Worm (Caenorhabditis elegans) whole organism, L3 larva: ENCODE results near the gene hira-1.

ENCODE experiments used
- R02D3.7 ChIP-seq: fragments of 150-350 bp; optimal IDR thresholded peaks from 2 replicates; lab custom pipeline; 2014; ENCODE audit warnings: missing biosample characterization, missing genetic modification characterization
- ZK546.5 ChIP-seq: sonication (generic microtip); optimal IDR thresholded peaks from 2 replicates; lab custom pipeline; 2017; ENCODE audit warnings: missing biosample characterization, missing genetic modification characterization
- aly-2 ChIP-seq: fragments of 150-350 bp; optimal IDR thresholded peaks from 2 replicates; lab custom pipeline; 2014; ENCODE audit warnings: missing biosample characterization, missing genetic modification characterization
- ama-1 ChIP-seq: fragments of 150-350 bp; optimal IDR thresholded peaks from 2 replicates; lab custom pipeline; 2018
- ceh-16 ChIP-seq: sonication (generic microtip); optimal IDR thresholded peaks from 2 replicates; lab custom pipeline; 2017; ENCODE audit warnings: missing biosample characterization, missing genetic modification characterization
- ceh-82 ChIP-seq: fragments of 150-350 bp; optimal IDR thresholded peaks from 2 replicates; lab custom pipeline; 2014; ENCODE audit warnings: missing biosample characterization, missing genetic modification characterization
- elt-1 ChIP-seq: fragments of 150-350 bp; optimal IDR thresholded peaks from 2 replicates; lab custom pipeline; 2014; ENCODE audit warnings: missing biosample characterization, missing genetic modification characterization
- elt-2 ChIP-seq: sonication (generic microtip); optimal IDR thresholded peaks from 2 replicates; lab custom pipeline; 2016; ENCODE audit warnings: missing genetic modification reagents, mild to moderate bottlenecking, missing genetic modification characterization, missing compliant biosample characterization
- elt-3 ChIP-seq, 3 experiments: fragments of 150-350 bp in 1 of 3; sonication (generic microtip) in 2 of 3; optimal IDR thresholded peaks; 2 replicates in 2 of 3; 4 replicates in 1 of 3; lab custom pipeline; 2014 to 2017; ENCODE audit warnings: missing biosample characterization in 3 of 3, missing genetic modification characterization in 3 of 3
- eor-1 ChIP-seq, 2 experiments: fragments of 150-350 bp; optimal IDR thresholded peaks; 2 replicates each; lab custom pipeline; 2014 to 2018; ENCODE audit warnings: missing biosample characterization in 2 of 2, missing genetic modification characterization in 2 of 2
- fkh-2 ChIP-seq: fragments of 150-350 bp; optimal IDR thresholded peaks from 2 replicates; lab custom pipeline; 2014; ENCODE audit warnings: missing biosample characterization, missing genetic modification reagents, missing genetic modification characterization
- fos-1 ChIP-seq: fragments of 150-350 bp; optimal IDR thresholded peaks from 2 replicates; lab custom pipeline; 2014; ENCODE audit warnings: missing biosample characterization, missing genetic modification characterization
- hmg-11 ChIP-seq: sonication (generic microtip); optimal IDR thresholded peaks from 2 replicates; lab custom pipeline; 2016; ENCODE audit warnings: missing genetic modification characterization, missing compliant biosample characterization
- lin-15B ChIP-seq: fragments of 150-350 bp; optimal IDR thresholded peaks from 2 replicates; lab custom pipeline; 2014; ENCODE audit warnings: missing biosample characterization, missing genetic modification characterization
- lsy-12 ChIP-seq: sonication (generic microtip); optimal IDR thresholded peaks from 2 replicates; lab custom pipeline; 2016; ENCODE audit warnings: mild to moderate bottlenecking, missing genetic modification characterization, missing compliant biosample characterization
- mdl-1 ChIP-seq: fragments of 150-350 bp; optimal IDR thresholded peaks from 2 replicates; lab custom pipeline; 2014; ENCODE audit warnings: missing biosample characterization, missing genetic modification characterization
- mml-1 ChIP-seq: fragments of 150-350 bp; sonication (generic microtip); optimal IDR thresholded peaks from 3 replicates; lab custom pipeline; 2014; ENCODE audit warnings: missing biosample characterization, missing genetic modification characterization
- nhr-11 ChIP-seq: fragments of 150-350 bp; optimal IDR thresholded peaks from 2 replicates; lab custom pipeline; 2014; ENCODE audit warnings: missing biosample characterization, missing genetic modification characterization
- nhr-23 ChIP-seq: fragments of 150-350 bp; optimal IDR thresholded peaks from 2 replicates; lab custom pipeline; 2014; ENCODE audit warnings: missing biosample characterization, missing genetic modification reagents, missing genetic modification characterization
- nhr-237 ChIP-seq: fragments of 150-350 bp; optimal IDR thresholded peaks from 2 replicates; lab custom pipeline; 2014; ENCODE audit warnings: missing biosample characterization, missing genetic modification characterization
- nhr-28 ChIP-seq: fragments of 150-350 bp; optimal IDR thresholded peaks from 2 replicates; lab custom pipeline; 2014; ENCODE audit warnings: missing biosample characterization, missing genetic modification characterization
- nhr-43 ChIP-seq: sonication (generic microtip); optimal IDR thresholded peaks from 2 replicates; lab custom pipeline; 2016; ENCODE audit warnings: mild to moderate bottlenecking, missing genetic modification characterization, missing compliant biosample characterization; ENCODE audit not compliant: poor library complexity, severe bottlenecking
- nhr-67 ChIP-seq: fragments of 150-350 bp; optimal IDR thresholded peaks from 2 replicates; lab custom pipeline; 2014; ENCODE audit warnings: missing biosample characterization, missing genetic modification characterization
- nhr-76 ChIP-seq: fragments of 150-350 bp; sonication (generic microtip); optimal IDR thresholded peaks from 5 replicates; lab custom pipeline; 2014; ENCODE audit warnings: missing biosample characterization, missing genetic modification characterization
- nhr-77 ChIP-seq: fragments of 150-350 bp; optimal IDR thresholded peaks from 2 replicates; lab custom pipeline; 2014; ENCODE audit warnings: missing biosample characterization, missing genetic modification characterization
- pha-4 ChIP-seq: fragments of 150-350 bp; optimal IDR thresholded peaks from 2 replicates; lab custom pipeline; 2014; ENCODE audit warnings: missing biosample characterization, missing genetic modification reagents, missing genetic modification characterization
- pqm-1 ChIP-seq: fragments of 150-350 bp; optimal IDR thresholded peaks from 2 replicates; lab custom pipeline; 2017; ENCODE audit warnings: missing biosample characterization, missing genetic modification characterization, inconsistent platforms
- sea-2 ChIP-seq: fragments of 150-350 bp; sonication (generic microtip); optimal IDR thresholded peaks from 4 replicates; lab custom pipeline; 2014; ENCODE audit warnings: missing biosample characterization, missing genetic modification reagents, missing genetic modification characterization
- skn-1 ChIP-seq: fragments of 150-350 bp; optimal IDR thresholded peaks from 2 replicates; lab custom pipeline; 2014; ENCODE audit warnings: missing biosample characterization, missing genetic modification characterization
- snpc-4 ChIP-seq: fragments of 150-350 bp; optimal IDR thresholded peaks from 2 replicates; lab custom pipeline; 2014; ENCODE audit warnings: missing biosample characterization, missing genetic modification characterization
- tbx-2 ChIP-seq: sonication (generic microtip); optimal IDR thresholded peaks from 2 replicates; lab custom pipeline; 2016; ENCODE audit warnings: mild to moderate bottlenecking, missing genetic modification characterization, missing compliant biosample characterization
- unc-39 ChIP-seq: sonication (generic microtip); optimal IDR thresholded peaks from 4 replicates; lab custom pipeline; 2017; ENCODE audit warnings: missing biosample characterization, missing genetic modification characterization
- unc-62 ChIP-seq: fragments of 150-350 bp; sonication (generic microtip); optimal IDR thresholded peaks from 4 replicates; lab custom pipeline; 2014; ENCODE audit warnings: missing biosample characterization, missing genetic modification reagents, missing genetic modification characterization
- zag-1 ChIP-seq: fragments of 150-350 bp; optimal IDR thresholded peaks from 2 replicates; lab custom pipeline; 2014; ENCODE audit warnings: missing biosample characterization, missing genetic modification characterization
- ztf-11 ChIP-seq: fragments of 150-350 bp; optimal IDR thresholded peaks from 2 replicates; lab custom pipeline; 2014; ENCODE audit warnings: missing biosample characterization, missing genetic modification characterization

hira-1 gene

DNA sequence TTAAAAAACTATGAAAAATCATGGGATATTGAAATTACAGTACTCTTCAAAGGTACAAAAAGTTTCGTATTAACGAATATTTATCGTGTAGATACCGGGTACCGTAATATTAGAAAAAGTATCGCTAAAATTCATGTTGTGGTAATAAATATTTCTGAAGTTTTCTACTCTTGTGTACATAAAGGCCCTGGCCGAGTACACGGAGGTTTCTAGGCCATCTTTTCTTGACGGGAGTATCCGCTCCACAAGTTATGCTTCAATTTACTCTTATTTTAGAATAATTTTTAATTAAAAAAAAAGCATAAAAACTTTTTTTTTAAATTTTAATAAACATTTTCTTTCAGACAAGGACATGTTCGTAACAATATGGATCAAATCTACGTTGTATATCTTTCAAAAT, 42.2 kb downstream of the hira-1 start:
- TF ChIP-seq pha-4, result peak; percentile 68
- TF ChIP-seq fos-1 (tag; lab: Kevin White, UChicago), result no peak

DNA sequence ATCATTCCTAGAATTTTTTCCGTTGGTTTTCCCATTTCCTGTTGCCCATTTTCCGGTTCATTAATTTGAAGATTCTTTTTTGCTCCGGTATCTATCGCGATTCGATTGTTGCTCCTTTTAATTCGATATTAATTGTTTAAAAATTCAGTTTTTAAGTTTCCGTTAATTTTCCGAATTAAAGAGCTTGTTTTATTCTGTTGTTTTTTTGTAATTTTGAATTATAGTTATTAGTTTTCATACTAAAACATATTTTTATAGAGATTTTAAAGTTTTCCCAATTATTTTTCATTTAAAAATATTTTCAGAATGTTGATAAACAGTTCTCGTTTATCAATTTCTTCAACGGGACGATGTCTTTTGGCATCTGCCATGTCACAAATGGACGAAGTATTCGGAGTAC, 43.4 kb downstream of the hira-1 start, which contains the start of gene mrps-26:
Gene mrps-26 (plus strand): TSS at position 301 of the 400 bp plus-strand sequence.
- no peak for TF ChIP-seq nhr-43
- no peak for TF ChIP-seq ceh-16
- no peak for TF ChIP-seq elt-3 (tag; optimal IDR thresholded peaks at IDR 0.05; lab: Kevin White, UChicago)
- TF ChIP-seq unc-39 (tag; lab: Kevin White, UChicago), result no peak
- TF ChIP-seq tbx-2 (tag; lab: Kevin White, UChicago), result no peak
- no peak for TF ChIP-seq unc-62 (GFP tag; lab: Kevin White, UChicago)
- no peak for TF ChIP-seq ztf-11 (tag; lab: Kevin White, UChicago)
- TF ChIP-seq nhr-77 (tag; lab: Kevin White, UChicago), result no peak
- TF ChIP-seq ceh-82, result no peak
- no peak for TF ChIP-seq sea-2
- no peak for TF ChIP-seq skn-1 (tag; lab: Kevin White, UChicago)
- TF ChIP-seq pha-4, result no peak
- no peak for TF ChIP-seq nhr-67 (tag; lab: Kevin White, UChicago)
- TF ChIP-seq pqm-1 (tag; lab: Kevin White, UChicago), result no peak
- TF ChIP-seq aly-2 (tag; lab: Kevin White, UChicago), result no peak
- TF ChIP-seq nhr-23 (tag; lab: Kevin White, UChicago), result no peak

ce11 chrIII:5236104-5236503, 45.2 kb downstream of the hira-1 start, which contains the start of gene prx-10:
Gene prx-10, plus strand, starts transcription at chrIII:5236404.
- TF ChIP-seq elt-2 (peak; percentile 24), pqm-1 (tag; lab: Kevin White, UChicago) (no peak), zag-1 (tag; lab: Kevin White, UChicago) (no peak), fkh-2 (tag; lab: Kevin White, UChicago) (no peak)
- TF ChIP-seq, all 47 proteins: peak for 1

- TF ChIP-seq ceh-82, result no peak
- TF ChIP-seq eor-1 (tag; optimal IDR thresholded peaks at IDR 0.05; lab: Kevin White, UChicago), result no peak
- no peak for TF ChIP-seq unc-39 (tag; lab: Kevin White, UChicago)
- no peak for TF ChIP-seq lsy-12
- no peak for TF ChIP-seq hmg-11 (tag; lab: Kevin White, UChicago)
- TF ChIP-seq ztf-11 (tag; lab: Kevin White, UChicago), result no peak
- TF ChIP-seq elt-1 (tag; lab: Kevin White, UChicago), result no peak
- TF ChIP-seq ZK546.5 (tag; lab: Kevin White, UChicago), result no peak
- TF ChIP-seq mml-1 (tag; lab: Kevin White, UChicago), result no peak
- TF ChIP-seq nhr-76 (tag; lab: Kevin White, UChicago), result no peak
- no peak for TF ChIP-seq snpc-4 (tag; lab: Kevin White, UChicago)
- no peak for TF ChIP-seq pha-4
- no peak for TF ChIP-seq mdl-1
- no peak for TF ChIP-seq lin-15B (tag; lab: Kevin White, UChicago)
Observed at ce11 chrIII:5241854-5242253, 50.9 kb downstream of the hira-1 start.

DNA sequence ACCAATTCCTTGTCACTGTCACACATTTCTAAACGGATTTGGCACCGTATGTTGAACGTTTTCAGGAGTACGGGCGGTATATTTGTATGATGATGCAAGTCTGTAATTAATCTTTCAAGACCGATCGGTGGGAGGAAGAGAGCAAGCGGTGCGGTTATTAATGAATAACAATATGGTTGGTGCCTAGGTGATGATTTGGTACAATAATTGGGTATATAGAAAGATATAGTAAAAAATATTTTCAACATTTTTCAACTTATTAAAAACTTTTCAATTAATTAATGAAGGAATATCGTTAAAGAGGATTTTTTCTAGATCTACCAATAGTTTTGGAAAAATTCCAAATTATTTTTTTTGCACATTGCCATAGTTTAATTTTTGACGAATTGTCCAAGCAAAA, 53.6 kb downstream of the hira-1 start, which contains the start of gene cnd-1:
Gene cnd-1 (minus strand): TSS at position 101 of the 400 bp plus-strand sequence.
- TF ChIP-seq fkh-2 (tag; lab: Kevin White, UChicago) (no peak), nhr-11 (tag; lab: Kevin White, UChicago) (no peak), mml-1 (tag; lab: Kevin White, UChicago) (no peak), nhr-76 (tag; lab: Kevin White, UChicago) (no peak), nhr-28 (tag; lab: Kevin White, UChicago) (no peak), ceh-16 (no peak), snpc-4 (tag; lab: Kevin White, UChicago) (no peak)

DNA sequence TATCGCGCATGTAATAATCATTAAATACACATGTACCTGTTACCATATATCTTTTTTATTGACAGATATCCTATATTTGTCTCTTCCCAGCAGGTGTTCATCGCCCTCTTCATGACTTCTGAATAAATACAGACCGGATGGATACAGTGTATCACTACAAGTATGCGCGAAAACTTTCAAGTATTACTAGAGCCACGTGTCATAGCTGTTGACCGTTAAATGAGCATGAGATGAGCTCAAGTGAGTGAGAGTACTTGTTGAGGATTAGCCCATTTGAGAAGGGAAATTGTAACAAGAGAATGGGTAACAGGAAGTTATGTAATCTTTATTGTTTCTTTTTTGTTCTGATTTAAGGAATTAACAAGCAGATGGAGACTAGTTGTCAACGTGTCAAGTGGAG, 54.1 kb downstream of the hira-1 start:
- TF ChIP-seq ZK546.5 (tag; lab: Kevin White, UChicago) (no peak), ama-1 (lab: Kevin White, UChicago) (no peak), nhr-237 (no peak), ceh-16 (no peak), eor-1 (tag; optimal IDR thresholded peaks at IDR 0.05; lab: Kevin White, UChicago) (no peak), nhr-67 (tag; lab: Kevin White, UChicago) (no peak), nhr-76 (tag; lab: Kevin White, UChicago) (no peak), R02D3.7 (tag; lab: Kevin White, UChicago) (no peak), pha-4 (no peak), nhr-11 (tag; lab: Kevin White, UChicago) (no peak), fkh-2 (tag; lab: Kevin White, UChicago) (no peak), ceh-82 (no peak), snpc-4 (tag; lab: Kevin White, UChicago) (no peak), nhr-77 (tag; lab: Kevin White, UChicago) (no peak), nhr-28 (tag; lab: Kevin White, UChicago) (no peak), aly-2 (tag; lab: Kevin White, UChicago) (no peak)
